Worm (Caenorhabditis elegans): ENCODE results near the gene irld-24.

- TF ChIP-seq W03F9.2 (tag; optimal IDR thresholded peaks at IDR 0.05): no peak
- TF ChIP-seq dao-5 (tag; optimal IDR thresholded peaks at IDR 0.05): no peak
- TF ChIP-seq him-1 (tag; optimal IDR thresholded peaks at IDR 0.05): no peak
Observed at ce11 chrX:14026893-14027292, 40.5 kb downstream of the irld-24 start.

Data from whole organism, L4/young adult.